Worm (Caenorhabditis elegans): ENCODE data around the gene lin-9.

DNA sequence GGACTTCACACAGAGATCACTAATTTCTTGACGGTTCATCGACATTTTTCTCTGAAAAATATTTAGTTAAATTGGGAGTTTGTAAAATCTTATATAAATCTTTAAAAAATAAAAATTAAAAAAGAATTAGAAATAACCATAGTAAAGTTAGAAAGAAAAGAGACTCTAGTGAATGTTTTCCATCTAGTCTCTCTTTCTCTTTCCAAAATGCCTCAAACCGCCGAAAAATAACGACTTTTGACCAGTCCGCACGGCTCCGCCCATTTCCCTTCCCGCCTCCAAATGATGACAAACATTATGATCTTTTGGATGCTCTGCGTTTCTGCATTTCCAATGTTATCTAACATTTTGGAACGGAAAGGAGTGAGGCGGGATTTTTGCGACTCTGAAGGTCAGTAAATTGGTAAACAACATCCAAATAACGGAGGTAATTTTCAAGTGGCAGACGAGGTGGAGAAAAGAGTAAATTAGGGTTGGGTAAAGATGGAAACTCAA, 19.4 kb upstream of the lin-9 start, which contains the start of gene glb-1:
- TF ChIP-seq snpc-4 (tag; optimal IDR thresholded peaks at IDR 0.05): no peak
- TF ChIP-seq tbx-8 (GFP tag; optimal IDR thresholded peaks at IDR 0.05): no peak
- TF ChIP-seq sptf-1 (tag; optimal IDR thresholded peaks at IDR 0.05): no peak
- no peak for TF ChIP-seq sem-2 (GFP tag; optimal IDR thresholded peaks at IDR 0.05)
- no peak for TF ChIP-seq pha-4 (tag; optimal IDR thresholded peaks at IDR 0.05)
- no peak for TF ChIP-seq elt-1 (tag; optimal IDR thresholded peaks at IDR 0.05; ENCODE audit: borderline replicate concordance, insufficient read depth)
- no peak for TF ChIP-seq nhr-76 (tag; optimal IDR thresholded peaks at IDR 0.05)
- no peak for TF ChIP-seq hlh-1 (tag; optimal IDR thresholded peaks at IDR 0.05)
- no peak for TF ChIP-seq M03D4.4 (tag; optimal IDR thresholded peaks at IDR 0.05)
- no peak for TF ChIP-seq nhr-12 (tag; optimal IDR thresholded peaks at IDR 0.05)
- TF ChIP-seq blmp-1 (tag; optimal IDR thresholded peaks at IDR 0.05): no peak
- no peak for TF ChIP-seq unc-39 (tag; optimal IDR thresholded peaks at IDR 0.05)
- no peak for TF ChIP-seq lsy-2 (tag; optimal IDR thresholded peaks at IDR 0.05)

All from whole organism, mixed stage, embryonic.